Fruit fly (Drosophila melanogaster) whole organism, embryonic: ENCODE results near the gene Zip88E.

Experiments
- CG11456 ChIP-seq: fragments of 200-800 bp; sonication (Bioruptor generic); IDR thresholded peaks from 3 replicates; pipeline ENCODE4 v1.3.6; 2022; ENCODE audit warnings: missing biosample characterization, missing genetic modification characterization
- CG2116 ChIP-seq: fragments of 200-800 bp; sonication (Bioruptor generic); optimal IDR thresholded peaks from 3 replicates; lab custom pipeline; 2018; ENCODE audit warnings: missing biosample characterization, mild to moderate bottlenecking, missing genetic modification characterization
- CG2120 ChIP-seq: fragments of 200-800 bp; sonication (Bioruptor generic); optimal IDR thresholded peaks from 3 replicates; lab custom pipeline; 2016; ENCODE audit warnings: missing biosample characterization, missing genetic modification characterization
- CG2199 ChIP-seq: fragments of 200-800 bp; sonication (Bioruptor generic); IDR thresholded peaks from 3 replicates; pipeline ENCODE4 v1.3.6; 2022; ENCODE audit warnings: missing biosample characterization, missing genetic modification characterization
- CG30403 ChIP-seq: fragments of 200-800 bp; sonication (Bioruptor generic); optimal IDR thresholded peaks from 3 replicates; lab custom pipeline; 2016; ENCODE audit warnings: missing biosample characterization, missing genetic modification characterization
- CG34376 ChIP-seq: fragments of 200-800 bp; sonication (Bioruptor generic); optimal IDR thresholded peaks from 2 replicates; lab custom pipeline; 2018; ENCODE audit warnings: missing biosample characterization, mild to moderate bottlenecking, missing genetic modification characterization
- CG34422 ChIP-seq: fragments of 200-800 bp; sonication (Bioruptor generic); IDR thresholded peaks from 3 replicates; pipeline ENCODE4 v1.3.6; 2022; ENCODE audit warnings: missing biosample characterization, missing genetic modification characterization
- CG4282 ChIP-seq: fragments of 200-800 bp; sonication (Bioruptor generic); optimal IDR thresholded peaks from 2 replicates; lab custom pipeline; 2016; ENCODE audit warnings: missing biosample characterization, missing genetic modification characterization
- CG5953 ChIP-seq: fragments of 200-800 bp; sonication (Bioruptor generic); IDR thresholded peaks from 2 replicates; pipeline ENCODE4 v1.3.6; 2022; ENCODE audit warnings: missing biosample characterization, missing genetic modification characterization
- CG6654 ChIP-seq: fragments of 200-800 bp; sonication (Bioruptor generic); optimal IDR thresholded peaks from 2 replicates; lab custom pipeline; 2017; ENCODE audit warnings: missing biosample characterization, mild to moderate bottlenecking, missing genetic modification characterization
- CG6683 ChIP-seq: fragments of 200-800 bp; sonication (Bioruptor generic); optimal IDR thresholded peaks from 2 replicates; lab custom pipeline; 2017; ENCODE audit warnings: missing biosample characterization, mild to moderate bottlenecking, missing genetic modification characterization, missing genetic modification reagents
- CG6765 ChIP-seq: fragments of 200-800 bp; sonication (Bioruptor generic); optimal IDR thresholded peaks from 3 replicates; lab custom pipeline; 2017; ENCODE audit warnings: missing biosample characterization, mild to moderate bottlenecking, missing genetic modification characterization
- CG7357 ChIP-seq: fragments of 200-800 bp; sonication (Bioruptor generic); IDR thresholded peaks from 3 replicates; pipeline ENCODE4 v1.3.6; 2022; ENCODE audit warnings: missing biosample characterization, missing genetic modification characterization
- CG7372 ChIP-seq: fragments of 200-800 bp; sonication (Bioruptor generic); IDR thresholded peaks from 2 replicates; pipeline ENCODE4 v1.3.6; 2022; ENCODE audit warnings: missing biosample characterization, missing genetic modification characterization
- CG8388 ChIP-seq: fragments of 200-800 bp; sonication (Bioruptor generic); optimal IDR thresholded peaks from 2 replicates; lab custom pipeline; 2019; ENCODE audit warnings: missing biosample characterization, mild to moderate bottlenecking, missing genetic modification characterization, moderate library complexity
- CG9727 ChIP-seq: fragments of 200-800 bp; sonication (Bioruptor generic); optimal IDR thresholded peaks from 3 replicates; lab custom pipeline; 2017; ENCODE audit warnings: missing biosample characterization, mild to moderate bottlenecking, missing genetic modification characterization
- CHES-1-like ChIP-seq: fragments of 200-800 bp; sonication (Bioruptor generic); optimal IDR thresholded peaks from 2 replicates; lab custom pipeline; 2016; ENCODE audit warnings: missing biosample characterization, missing genetic modification characterization
- CTCF ChIP-seq: fragments of 200-800 bp; sonication (Bioruptor generic); optimal IDR thresholded peaks from 2 replicates; lab custom pipeline; 2017; ENCODE audit warnings: missing biosample characterization, mild to moderate bottlenecking, missing genetic modification characterization, moderate library complexity
- D19B ChIP-seq: fragments of 200-800 bp; sonication (Bioruptor generic); optimal IDR thresholded peaks from 2 replicates; lab custom pipeline; 2017; ENCODE audit warnings: missing biosample characterization, mild to moderate bottlenecking, missing genetic modification characterization
- ERR ChIP-seq: fragments of 200-800 bp; sonication (Bioruptor generic); optimal IDR thresholded peaks from 2 replicates; lab custom pipeline; 2016; ENCODE audit warnings: missing biosample characterization, missing genetic modification characterization
- HHEX ChIP-seq: fragments of 200-800 bp; sonication (Bioruptor generic); optimal IDR thresholded peaks from 3 replicates; lab custom pipeline; 2017; ENCODE audit warnings: missing biosample characterization, mild to moderate bottlenecking, missing genetic modification characterization, missing genetic modification reagents
- Hr3 ChIP-seq: fragments of 200-800 bp; sonication (Bioruptor generic); optimal IDR thresholded peaks from 3 replicates; lab custom pipeline; 2016; ENCODE audit warnings: missing biosample characterization, missing genetic modification characterization
- Lim3 ChIP-seq: fragments of 200-800 bp; sonication (Bioruptor generic); IDR thresholded peaks from 2 replicates; pipeline ENCODE4 v1.3.6; 2022; ENCODE audit warnings: missing biosample characterization, missing genetic modification characterization
- Mes4 ChIP-seq: fragments of 200-800 bp; sonication (Bioruptor generic); optimal IDR thresholded peaks from 2 replicates; lab custom pipeline; 2016; ENCODE audit warnings: missing biosample characterization, missing genetic modification characterization
- NC2β ChIP-seq: fragments of 200-800 bp; sonication (Bioruptor generic); optimal IDR thresholded peaks from 2 replicates; lab custom pipeline; 2016; ENCODE audit warnings: missing biosample characterization, missing genetic modification characterization
- NK7.1 ChIP-seq: fragments of 200-800 bp; sonication (Bioruptor generic); optimal IDR thresholded peaks from 3 replicates; lab custom pipeline; 2016; ENCODE audit warnings: missing biosample characterization, missing genetic modification characterization
- Nf-YA ChIP-seq: fragments of 200-800 bp; sonication (Bioruptor generic); IDR thresholded peaks from 2 replicates; pipeline ENCODE4 v1.3.6; 2022; ENCODE audit warnings: missing biosample characterization, missing genetic modification characterization
- Optix ChIP-seq: fragments of 200-800 bp; sonication (Bioruptor generic); IDR thresholded peaks from 3 replicates; pipeline ENCODE4 v1.3.6; 2022; ENCODE audit warnings: missing biosample characterization, missing genetic modification characterization
- Pdp1 ChIP-seq, 2 experiments: fragments of 200-800 bp; sonication (Bioruptor generic); optimal IDR thresholded peaks; 3 replicates each; lab custom pipeline; 2016; ENCODE audit warnings: missing biosample characterization in 2 of 2, missing genetic modification characterization in 2 of 2, mild to moderate bottlenecking in 1 of 2, moderate library complexity in 1 of 2
- Scr ChIP-seq: fragments of 200-800 bp; sonication (Bioruptor generic); IDR thresholded peaks from 2 replicates; pipeline ENCODE4 v1.3.6; 2022; ENCODE audit warnings: missing biosample characterization, missing genetic modification characterization; ENCODE audit not compliant: partially characterized antibody
- Sox100B ChIP-seq: fragments of 200-800 bp; sonication (Bioruptor generic); optimal IDR thresholded peaks from 3 replicates; lab custom pipeline; 2018; ENCODE audit warnings: missing biosample characterization, mild to moderate bottlenecking, missing genetic modification characterization
- Spps ChIP-seq: fragments of 200-800 bp; sonication (Bioruptor generic); optimal IDR thresholded peaks from 2 replicates; lab custom pipeline; 2018; ENCODE audit warnings: missing biosample characterization, mild to moderate bottlenecking, missing genetic modification characterization
- Stat92E ChIP-seq, 3 experiments: fragments of >200 bp in 2 of 3; fragments of 200-800 bp in 1 of 3; sonication (Bioruptor generic) in 1 of 3; optimal IDR thresholded peaks; 2 replicates each; lab custom pipeline; 2017 to 2019; ENCODE audit warnings: missing biosample characterization in 3 of 3, missing genetic modification characterization in 3 of 3, mild to moderate bottlenecking in 1 of 3, moderate library complexity in 1 of 3
- al ChIP-seq: fragments of 200-800 bp; sonication (Bioruptor generic); IDR thresholded peaks from 2 replicates; pipeline ENCODE4 v1.3.6; 2022; ENCODE audit warnings: missing biosample characterization, missing genetic modification characterization
- amos ChIP-seq: fragments of 200-800 bp; sonication (Bioruptor generic); IDR thresholded peaks from 2 replicates; pipeline ENCODE4 v1.3.6; 2022; ENCODE audit warnings: missing biosample characterization, missing genetic modification characterization; ENCODE audit not compliant: partially characterized antibody
- ato ChIP-seq: fragments of 200-800 bp; sonication (Bioruptor generic); IDR thresholded peaks from 2 replicates; pipeline ENCODE4 v1.3.6; 2022; ENCODE audit warnings: missing biosample characterization, missing genetic modification characterization; ENCODE audit not compliant: partially characterized antibody
- cato ChIP-seq: fragments of 200-800 bp; sonication (Bioruptor generic); optimal IDR thresholded peaks from 2 replicates; lab custom pipeline; 2016; ENCODE audit warnings: missing biosample characterization, missing genetic modification characterization, borderline replicate concordance
- dmrt99B ChIP-seq: fragments of 200-800 bp; sonication (Bioruptor generic); optimal IDR thresholded peaks from 2 replicates; lab custom pipeline; 2018; ENCODE audit warnings: missing biosample characterization, mild to moderate bottlenecking, missing genetic modification characterization, moderate library complexity
- gce ChIP-seq: fragments of 200-800 bp; sonication (Bioruptor generic); IDR thresholded peaks from 3 replicates; pipeline ENCODE4 v1.3.6; 2022; ENCODE audit warnings: missing biosample characterization, missing genetic modification characterization
- gfzf ChIP-seq: fragments of 200-800 bp; sonication (Bioruptor generic); optimal IDR thresholded peaks from 2 replicates; lab custom pipeline; 2016; ENCODE audit warnings: missing biosample characterization, mild to moderate bottlenecking, missing genetic modification characterization, moderate library complexity
- gro ChIP-seq: fragments of 200-800 bp; sonication (Bioruptor generic); optimal IDR thresholded peaks from 2 replicates; lab custom pipeline; 2016; ENCODE audit warnings: missing biosample characterization, missing genetic modification characterization
- her ChIP-seq: fragments of 200-800 bp; sonication (Bioruptor generic); optimal IDR thresholded peaks from 2 replicates; lab custom pipeline; 2016; ENCODE audit warnings: missing biosample characterization, missing genetic modification characterization
- nmo ChIP-seq: fragments of 200-800 bp; sonication (Bioruptor generic); optimal IDR thresholded peaks from 2 replicates; lab custom pipeline; 2018; ENCODE audit warnings: missing biosample characterization, mild to moderate bottlenecking, missing genetic modification characterization, moderate library complexity
- phol ChIP-seq: fragments of 200-800 bp; sonication (Bioruptor generic); optimal IDR thresholded peaks from 3 replicates; lab custom pipeline; 2018; ENCODE audit warnings: missing biosample characterization, mild to moderate bottlenecking, missing genetic modification characterization, moderate library complexity
- sisA ChIP-seq: fragments of 200-800 bp; sonication (Bioruptor generic); IDR thresholded peaks from 2 replicates; pipeline ENCODE4 v1.3.6; 2022; ENCODE audit warnings: missing biosample characterization, missing genetic modification characterization
- slbo ChIP-seq: fragments of 200-800 bp; sonication (Bioruptor generic); IDR thresholded peaks from 2 replicates; pipeline ENCODE4 v1.3.6; 2022; ENCODE audit warnings: missing biosample characterization, missing genetic modification characterization
- sqz ChIP-seq: fragments of 200-800 bp; sonication (Bioruptor generic); optimal IDR thresholded peaks from 3 replicates; lab custom pipeline; 2018; ENCODE audit warnings: missing biosample characterization, mild to moderate bottlenecking, missing genetic modification characterization
- unc-4 ChIP-seq: fragments of 200-800 bp; sonication (Bioruptor generic); IDR thresholded peaks from 2 replicates; pipeline ENCODE4 v1.3.6; 2022; ENCODE audit warnings: missing biosample characterization, missing genetic modification characterization; ENCODE audit not compliant: partially characterized antibody
- unpg ChIP-seq: fragments of 200-800 bp; sonication (Bioruptor generic); optimal IDR thresholded peaks from 3 replicates; lab custom pipeline; 2018; ENCODE audit warnings: missing biosample characterization, mild to moderate bottlenecking, missing genetic modification characterization, moderate library complexity
- zen2 ChIP-seq: fragments of 200-800 bp; sonication (Bioruptor generic); IDR thresholded peaks from 3 replicates; pipeline ENCODE4 v1.3.6; 2022; ENCODE audit warnings: missing biosample characterization, missing genetic modification characterization; ENCODE audit not compliant: partially characterized antibody

Zip88E gene

DNA sequence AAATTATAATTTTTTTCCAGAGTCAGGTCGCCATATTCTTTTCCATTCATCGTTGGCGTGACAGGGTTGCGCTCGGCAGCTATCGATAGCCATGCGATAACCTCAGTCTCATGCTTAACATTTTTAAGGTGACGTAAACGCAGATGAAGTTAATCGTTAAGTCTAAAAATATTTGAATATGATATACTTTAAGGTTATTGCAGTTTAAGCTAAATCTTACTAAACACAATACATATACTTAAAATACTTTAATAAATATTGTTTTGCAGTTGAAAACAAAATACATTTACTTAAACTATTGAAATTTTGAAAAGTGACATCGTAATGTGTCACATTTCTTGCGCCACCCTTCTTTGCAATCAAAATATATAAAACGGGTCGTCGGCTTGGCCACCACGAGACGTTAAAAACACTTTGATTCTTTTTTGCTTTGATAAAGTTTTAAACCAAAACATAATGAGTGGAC is 6.7 kb downstream of the Zip88E start, which contains the start of the genes Cp190 and CG4338 (continued):
- TF ChIP-seq Scr (GFP tag; lab: Robert Waterston, UW) = peak; percentile 76
- peak; percentile 89 for TF ChIP-seq CG5953 (GFP tag; lab: Robert Waterston, UW)
- TF ChIP-seq NC2β (GFP tag; lab: Kevin White, UChicago) = peak; percentile 88
- peak; percentile 73; the same call in 1 of the 2 replicates for TF ChIP-seq ato (GFP tag; lab: Robert Waterston, UW)
- peak; percentile 43 for TF ChIP-seq gfzf (GFP tag; lab: Kevin White, UChicago)
- TF ChIP-seq Hr3 (GFP tag; lab: Kevin White, UChicago) = peak; percentile 98
- peak; percentile 86 for TF ChIP-seq NK7.1 (GFP tag; lab: Kevin White, UChicago)
- TF ChIP-seq Mes4 = peak; percentile 89
- peak; percentile 85 for TF ChIP-seq Lim3
- peak; percentile 96 for TF ChIP-seq al (GFP tag; lab: Robert Waterston, UW)
- peak; percentile 99 for TF ChIP-seq nmo (GFP tag; lab: Kevin White, UChicago)
- peak; percentile 97 for TF ChIP-seq CG2120 (GFP tag; lab: Kevin White, UChicago)
- peak; percentile 99 for TF ChIP-seq CG9727
- peak; percentile 99 for TF ChIP-seq sqz (GFP tag; lab: Kevin White, UChicago)
- TF ChIP-seq gro (GFP tag; lab: Kevin White, UChicago) = peak; percentile 87
- TF ChIP-seq CG11456 (GFP tag; lab: Robert Waterston, UW) = peak; percentile 95
- TF ChIP-seq HHEX (GFP tag; lab: Kevin White, UChicago) = peak; percentile 97
- TF ChIP-seq sisA (GFP tag; lab: Robert Waterston, UW) = peak; percentile 96
- TF ChIP-seq CTCF (GFP tag; lab: Kevin White, UChicago) = peak; percentile 68
- peak; percentile 99 for TF ChIP-seq unpg (GFP tag; lab: Kevin White, UChicago)
- peak; percentile 96 for TF ChIP-seq cato (GFP tag; lab: Kevin White, UChicago)
- peak in 1 of 3 experiments; percentile 95 for TF ChIP-seq Stat92E (GFP tag; optimal IDR thresholded peaks at IDR 0.05; lab: Kevin White, UChicago)
- TF ChIP-seq zen2 = no peak; the same call in 2 of the 3 replicates
- TF ChIP-seq CG7357 (GFP tag; lab: Robert Waterston, UW) = peak; percentile 91
- TF ChIP-seq slbo (GFP tag; lab: Robert Waterston, UW) = peak; percentile 97
- peak; percentile 98 for TF ChIP-seq CG8388 (GFP tag; lab: Kevin White, UChicago)
- TF ChIP-seq CG4282 (GFP tag; lab: Kevin White, UChicago) = no peak
- peak; percentile 96 for TF ChIP-seq CG6765 (GFP tag; lab: Kevin White, UChicago)
- peak; percentile 93 for TF ChIP-seq CG6683 (GFP tag; lab: Kevin White, UChicago)
- peak; percentile 88 for TF ChIP-seq amos
- peak; percentile 83 for TF ChIP-seq unc-4 (GFP tag; lab: Robert Waterston, UW)
- TF ChIP-seq Optix (GFP tag; lab: Robert Waterston, UW) = peak; percentile 69; the same call in 2 of the 3 replicates
- peak; percentile 98 for TF ChIP-seq CG34376 (GFP tag; lab: Kevin White, UChicago)
- peak; percentile 88 for TF ChIP-seq CG6654
- TF ChIP-seq D19B (GFP tag; lab: Kevin White, UChicago) = peak; percentile 94
- peak; percentile 52 for TF ChIP-seq her (GFP tag; lab: Kevin White, UChicago)
- peak; percentile 94 for TF ChIP-seq gce (GFP tag; lab: Robert Waterston, UW)
- TF ChIP-seq CG7372 = peak; percentile 98
- peak; percentile 87 for TF ChIP-seq Nf-YA (GFP tag; lab: Robert Waterston, UW)
- peak; percentile 99 for TF ChIP-seq CG30403
- TF ChIP-seq CHES-1-like (GFP tag; lab: Kevin White, UChicago) = peak; percentile 89
- peak; percentile 98 for TF ChIP-seq dmrt99B (tag; lab: Kevin White, UChicago)
- TF ChIP-seq Pdp1 (GFP tag; optimal IDR thresholded peaks at IDR 0.05; lab: Kevin White, UChicago) = peak; percentile 94 to 95
- peak; percentile 97 for TF ChIP-seq Spps (tag; lab: Kevin White, UChicago)
- TF ChIP-seq CG2199 (GFP tag; lab: Robert Waterston, UW) = peak; percentile 89; the same call in 2 of the 3 replicates
- peak; percentile 96 for TF ChIP-seq CG34422 (GFP tag; lab: Robert Waterston, UW)
- peak; percentile 98 for TF ChIP-seq Sox100B (GFP tag; lab: Kevin White, UChicago)
- peak; percentile 99 for TF ChIP-seq CG2116 (GFP tag; lab: Kevin White, UChicago)
- peak; percentile 67 for TF ChIP-seq ERR (GFP tag; lab: Kevin White, UChicago)
- peak; percentile 100 for TF ChIP-seq phol (tag; lab: Kevin White, UChicago)
